Worm (Caenorhabditis elegans) whole organism, L3 larva: ENCODE results near the gene C29E4.14.

Experiments
- R02D3.7 ChIP-seq: fragments of 150-350 bp; optimal IDR thresholded peaks from 2 replicates; lab custom pipeline; 2014; ENCODE audit warnings: missing biosample characterization, missing genetic modification characterization
- ZK546.5 ChIP-seq: sonication (generic microtip); optimal IDR thresholded peaks from 2 replicates; lab custom pipeline; 2017; ENCODE audit warnings: missing biosample characterization, missing genetic modification characterization
- ama-1 ChIP-seq: fragments of 150-350 bp; optimal IDR thresholded peaks from 2 replicates; lab custom pipeline; 2018
- ceh-28 ChIP-seq: fragments of 150-350 bp; optimal IDR thresholded peaks from 2 replicates; lab custom pipeline; 2014; ENCODE audit warnings: missing biosample characterization, missing genetic modification reagents, missing genetic modification characterization
- ceh-82 ChIP-seq: fragments of 150-350 bp; optimal IDR thresholded peaks from 2 replicates; lab custom pipeline; 2014; ENCODE audit warnings: missing biosample characterization, missing genetic modification characterization
- ceh-9 ChIP-seq: sonication (generic microtip); optimal IDR thresholded peaks from 2 replicates; lab custom pipeline; 2018; ENCODE audit warnings: missing biosample characterization, missing genetic modification characterization
- egl-27 ChIP-seq: sonication (generic microtip); optimal IDR thresholded peaks from 4 replicates; lab custom pipeline; 2017; ENCODE audit warnings: missing biosample characterization, missing genetic modification reagents, missing genetic modification characterization
- egl-5 ChIP-seq: fragments of 150-350 bp; optimal IDR thresholded peaks from 2 replicates; lab custom pipeline; 2017; ENCODE audit warnings: missing biosample characterization, missing genetic modification reagents, missing genetic modification characterization, inconsistent platforms
- elt-1 ChIP-seq: fragments of 150-350 bp; optimal IDR thresholded peaks from 2 replicates; lab custom pipeline; 2014; ENCODE audit warnings: missing biosample characterization, missing genetic modification characterization
- eor-1 ChIP-seq, 2 experiments: fragments of 150-350 bp; optimal IDR thresholded peaks; 2 replicates each; lab custom pipeline; 2014 to 2018; ENCODE audit warnings: missing biosample characterization in 2 of 2, missing genetic modification characterization in 2 of 2
- fkh-10 ChIP-seq: sonication (generic microtip); optimal IDR thresholded peaks from 2 replicates; lab custom pipeline; 2017; ENCODE audit warnings: missing biosample characterization, missing genetic modification reagents, missing genetic modification characterization
- fkh-2 ChIP-seq: fragments of 150-350 bp; optimal IDR thresholded peaks from 2 replicates; lab custom pipeline; 2014; ENCODE audit warnings: missing biosample characterization, missing genetic modification reagents, missing genetic modification characterization
- fos-1 ChIP-seq: fragments of 150-350 bp; optimal IDR thresholded peaks from 2 replicates; lab custom pipeline; 2014; ENCODE audit warnings: missing biosample characterization, missing genetic modification characterization
- hmg-11 ChIP-seq: sonication (generic microtip); optimal IDR thresholded peaks from 2 replicates; lab custom pipeline; 2016; ENCODE audit warnings: missing genetic modification characterization, missing compliant biosample characterization
- jun-1 ChIP-seq: fragments of 150-350 bp; optimal IDR thresholded peaks from 2 replicates; lab custom pipeline; 2014; ENCODE audit warnings: missing biosample characterization, missing genetic modification reagents, missing genetic modification characterization
- lin-39 ChIP-seq: fragments of 150-350 bp; optimal IDR thresholded peaks from 2 replicates; lab custom pipeline; 2018; ENCODE audit warnings: missing biosample characterization, missing genetic modification reagents, missing genetic modification characterization
- lsy-12 ChIP-seq: sonication (generic microtip); optimal IDR thresholded peaks from 2 replicates; lab custom pipeline; 2016; ENCODE audit warnings: mild to moderate bottlenecking, missing genetic modification characterization, missing compliant biosample characterization
- mdl-1 ChIP-seq: fragments of 150-350 bp; optimal IDR thresholded peaks from 2 replicates; lab custom pipeline; 2014; ENCODE audit warnings: missing biosample characterization, missing genetic modification characterization
- mml-1 ChIP-seq: fragments of 150-350 bp; sonication (generic microtip); optimal IDR thresholded peaks from 3 replicates; lab custom pipeline; 2014; ENCODE audit warnings: missing biosample characterization, missing genetic modification characterization
- nhr-11 ChIP-seq: fragments of 150-350 bp; optimal IDR thresholded peaks from 2 replicates; lab custom pipeline; 2014; ENCODE audit warnings: missing biosample characterization, missing genetic modification characterization
- nhr-12 ChIP-seq: fragments of 150-350 bp; optimal IDR thresholded peaks from 2 replicates; lab custom pipeline; 2014; ENCODE audit warnings: missing biosample characterization, missing genetic modification characterization
- nhr-23 ChIP-seq: fragments of 150-350 bp; optimal IDR thresholded peaks from 2 replicates; lab custom pipeline; 2014; ENCODE audit warnings: missing biosample characterization, missing genetic modification reagents, missing genetic modification characterization
- nhr-237 ChIP-seq: fragments of 150-350 bp; optimal IDR thresholded peaks from 2 replicates; lab custom pipeline; 2014; ENCODE audit warnings: missing biosample characterization, missing genetic modification characterization
- nhr-25 ChIP-seq: sonication (generic microtip); optimal IDR thresholded peaks from 2 replicates; lab custom pipeline; 2017; ENCODE audit warnings: missing biosample characterization, missing genetic modification characterization
- nhr-28 ChIP-seq: fragments of 150-350 bp; optimal IDR thresholded peaks from 2 replicates; lab custom pipeline; 2014; ENCODE audit warnings: missing biosample characterization, missing genetic modification characterization
- nhr-43 ChIP-seq: sonication (generic microtip); optimal IDR thresholded peaks from 2 replicates; lab custom pipeline; 2016; ENCODE audit warnings: mild to moderate bottlenecking, missing genetic modification characterization, missing compliant biosample characterization; ENCODE audit not compliant: poor library complexity, severe bottlenecking
- nhr-67 ChIP-seq: fragments of 150-350 bp; optimal IDR thresholded peaks from 2 replicates; lab custom pipeline; 2014; ENCODE audit warnings: missing biosample characterization, missing genetic modification characterization
- nhr-76 ChIP-seq: fragments of 150-350 bp; sonication (generic microtip); optimal IDR thresholded peaks from 5 replicates; lab custom pipeline; 2014; ENCODE audit warnings: missing biosample characterization, missing genetic modification characterization
- pha-4 ChIP-seq: fragments of 150-350 bp; optimal IDR thresholded peaks from 2 replicates; lab custom pipeline; 2014; ENCODE audit warnings: missing biosample characterization, missing genetic modification reagents, missing genetic modification characterization
- pqm-1 ChIP-seq: fragments of 150-350 bp; optimal IDR thresholded peaks from 2 replicates; lab custom pipeline; 2017; ENCODE audit warnings: missing biosample characterization, missing genetic modification characterization, inconsistent platforms
- sea-2 ChIP-seq: fragments of 150-350 bp; sonication (generic microtip); optimal IDR thresholded peaks from 4 replicates; lab custom pipeline; 2014; ENCODE audit warnings: missing biosample characterization, missing genetic modification reagents, missing genetic modification characterization
- snpc-4 ChIP-seq: fragments of 150-350 bp; optimal IDR thresholded peaks from 2 replicates; lab custom pipeline; 2014; ENCODE audit warnings: missing biosample characterization, missing genetic modification characterization
- tbx-2 ChIP-seq: sonication (generic microtip); optimal IDR thresholded peaks from 2 replicates; lab custom pipeline; 2016; ENCODE audit warnings: mild to moderate bottlenecking, missing genetic modification characterization, missing compliant biosample characterization
- unc-39 ChIP-seq: sonication (generic microtip); optimal IDR thresholded peaks from 4 replicates; lab custom pipeline; 2017; ENCODE audit warnings: missing biosample characterization, missing genetic modification characterization
- unc-62 ChIP-seq: fragments of 150-350 bp; sonication (generic microtip); optimal IDR thresholded peaks from 4 replicates; lab custom pipeline; 2014; ENCODE audit warnings: missing biosample characterization, missing genetic modification reagents, missing genetic modification characterization
- ztf-11 ChIP-seq: fragments of 150-350 bp; optimal IDR thresholded peaks from 2 replicates; lab custom pipeline; 2014; ENCODE audit warnings: missing biosample characterization, missing genetic modification characterization
- ztf-4 ChIP-seq: fragments of 150-350 bp; optimal IDR thresholded peaks from 2 replicates; lab custom pipeline; 2014; ENCODE audit warnings: missing biosample characterization, missing genetic modification characterization

Gene C29E4.14

DNA sequence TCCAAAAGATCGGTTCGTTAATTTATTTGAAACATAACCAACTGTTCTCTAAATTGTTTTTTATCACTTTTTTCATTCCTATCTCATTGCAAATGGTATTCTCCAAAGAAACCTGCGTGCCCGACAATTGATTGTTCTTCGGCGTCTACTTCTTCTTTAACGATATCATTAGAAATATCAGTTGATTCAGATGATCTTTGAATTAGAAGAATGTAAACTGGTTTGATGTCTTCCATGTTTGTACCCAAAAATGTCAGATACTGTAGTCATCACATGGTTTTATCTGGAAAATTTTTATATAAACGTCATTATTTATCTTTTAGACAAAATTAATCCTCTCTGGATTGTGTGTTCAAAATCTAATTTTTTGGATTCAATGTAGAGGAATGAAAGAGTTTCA lies 22.2 kb upstream of the C29E4.14 start:
- TF ChIP-seq pqm-1 (tag; lab: Kevin White, UChicago), result no peak
- TF ChIP-seq fos-1 (tag; lab: Kevin White, UChicago), result no peak
- peak; percentile 57 for TF ChIP-seq nhr-43 (tag; lab: Kevin White, UChicago)
- peak; percentile 12 for TF ChIP-seq nhr-25
- no peak for TF ChIP-seq mdl-1 (tag; lab: Kevin White, UChicago)
- TF ChIP-seq nhr-11, result no peak
- no peak for TF ChIP-seq ZK546.5 (tag; lab: Kevin White, UChicago)
- TF ChIP-seq nhr-23 (tag; lab: Kevin White, UChicago), result peak; percentile 71
- TF ChIP-seq nhr-237 (tag; lab: Kevin White, UChicago), result no peak
- TF ChIP-seq hmg-11, result no peak
- peak; percentile 22 for TF ChIP-seq nhr-76
- TF ChIP-seq unc-39 (tag; lab: Kevin White, UChicago), result no peak
- no peak for TF ChIP-seq ceh-82
- TF ChIP-seq ztf-4 (tag; lab: Kevin White, UChicago), result no peak
- TF ChIP-seq nhr-28, result no peak
- TF ChIP-seq nhr-12 (tag; lab: Kevin White, UChicago), result no peak
- peak; percentile 2 for TF ChIP-seq ceh-28 (tag; lab: Kevin White, UChicago)

- no peak for TF ChIP-seq elt-1 (tag; lab: Kevin White, UChicago)
- no peak for TF ChIP-seq hmg-11
- no peak for TF ChIP-seq fkh-10 (GFP tag; lab: Kevin White, UChicago)
- no peak for TF ChIP-seq nhr-43 (tag; lab: Kevin White, UChicago)
- no peak for TF ChIP-seq ztf-11 (tag; lab: Kevin White, UChicago)
- TF ChIP-seq nhr-67 (tag; lab: Kevin White, UChicago), result no peak
- TF ChIP-seq ama-1, result no peak
- no peak for TF ChIP-seq lsy-12 (tag; lab: Kevin White, UChicago)
- no peak for TF ChIP-seq R02D3.7 (tag; lab: Kevin White, UChicago)
- no peak for TF ChIP-seq mml-1 (tag; lab: Kevin White, UChicago)
- no peak for TF ChIP-seq fkh-2
- TF ChIP-seq jun-1, result no peak
- no peak for TF ChIP-seq nhr-237 (tag; lab: Kevin White, UChicago)
- TF ChIP-seq unc-62 (GFP tag; lab: Kevin White, UChicago), result no peak
- no peak for TF ChIP-seq egl-5 (tag; lab: Kevin White, UChicago)
- TF ChIP-seq lin-39 (tag; lab: Kevin White, UChicago), result no peak
- no peak for TF ChIP-seq nhr-76
- no peak for TF ChIP-seq nhr-11
These were observed 19.2 kb upstream of the C29E4.14 start, which contains the start of gene best-24 for ce11 chrIII:7900733-7901132. TSS of gene best-24 (plus strand) at chrIII:7901033.

DNA sequence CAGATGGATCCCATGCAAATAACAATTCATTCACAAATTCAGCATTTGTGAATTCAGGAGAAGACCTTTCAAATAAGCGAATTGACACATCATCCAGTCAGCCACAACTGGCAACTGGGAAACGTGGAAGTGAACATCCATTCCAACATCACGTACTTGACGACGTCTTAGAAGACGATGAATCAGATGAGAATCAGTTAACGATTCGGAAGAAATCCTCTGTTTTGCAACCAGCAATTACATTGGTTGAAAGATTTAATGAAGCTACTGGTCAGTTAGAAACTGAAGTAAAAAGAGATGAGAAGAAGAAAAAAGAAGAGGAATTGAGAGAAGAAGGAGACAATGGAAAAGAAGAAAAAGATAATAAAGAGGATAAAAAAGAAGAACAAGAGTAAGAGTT lies 16.5 kb upstream of the C29E4.14 start:
- TF ChIP-seq pqm-1 (tag; lab: Kevin White, UChicago), result no peak
- TF ChIP-seq snpc-4 (tag; lab: Kevin White, UChicago), result no peak
- TF ChIP-seq nhr-67 (tag; lab: Kevin White, UChicago), result no peak
- no peak for TF ChIP-seq unc-62 (GFP tag; lab: Kevin White, UChicago)
- TF ChIP-seq nhr-237 (tag; lab: Kevin White, UChicago), result no peak
- TF ChIP-seq nhr-43 (tag; lab: Kevin White, UChicago), result no peak
- TF ChIP-seq nhr-28, result no peak
- no peak for TF ChIP-seq egl-27 (tag; lab: Kevin White, UChicago)
- no peak for TF ChIP-seq ceh-9
- no peak for TF ChIP-seq nhr-12 (tag; lab: Kevin White, UChicago)
- no peak for TF ChIP-seq fkh-2
- no peak for TF ChIP-seq nhr-25

DNA sequence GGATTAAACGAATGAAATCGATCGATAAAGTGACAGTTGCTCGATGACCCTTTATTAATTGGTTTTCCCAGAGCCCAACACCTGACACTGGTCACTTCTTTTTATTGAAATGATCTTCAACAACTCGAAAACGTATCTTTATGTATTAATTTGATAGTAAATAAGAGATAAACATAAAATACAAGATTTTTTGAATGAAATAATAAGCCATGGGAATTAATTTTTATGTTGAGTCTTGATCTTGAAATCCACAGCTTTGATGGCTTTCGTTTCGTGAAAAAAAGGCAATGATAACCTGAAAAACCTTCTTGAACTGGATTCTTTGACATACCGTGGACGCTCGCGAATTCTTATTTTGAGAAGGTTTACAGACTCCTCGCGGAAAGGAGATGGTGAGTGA lies 12.4 kb upstream of the C29E4.14 start, which contains the start of gene pcp-5:
Gene pcp-5, minus strand, starts transcription at position 101 of the 400 bp plus-strand sequence.
- TF ChIP-seq nhr-67 (tag; lab: Kevin White, UChicago) (no peak), ceh-9 (no peak), pha-4 (tag; lab: Kevin White, UChicago) (no peak), egl-5 (tag; lab: Kevin White, UChicago) (no peak), fos-1 (tag; lab: Kevin White, UChicago) (no peak), tbx-2 (tag; lab: Kevin White, UChicago) (no peak), eor-1 (tag; optimal IDR thresholded peaks at IDR 0.05; lab: Kevin White, UChicago) (no peak), unc-62 (GFP tag; lab: Kevin White, UChicago) (no peak), lsy-12 (tag; lab: Kevin White, UChicago) (no peak), pqm-1 (tag; lab: Kevin White, UChicago) (no peak), sea-2 (no peak), jun-1 (no peak), R02D3.7 (tag; lab: Kevin White, UChicago) (no peak), fkh-10 (GFP tag; lab: Kevin White, UChicago) (no peak), hmg-11 (no peak)
- TF ChIP-seq, all 47 proteins: peak for 0
